Worm (Caenorhabditis elegans): ENCODE data around the gene frpr-3.

ce11 chrV:7804801-7805163 lies 33.7 kb downstream of the frpr-3 start, which contains the start of gene xpo-1:
- TF ChIP-seq ztf-29 (GFP tag; IDR thresholded peaks at IDR 0.05) (no peak), tab-1 (GFP tag; IDR thresholded peaks at IDR 0.05) (no peak)
